Worm (Caenorhabditis elegans) whole organism, young adult: Measurements from ENCODE around the gene E02H4.4.

ENCODE experiments used
- athp-1 ChIP-seq: sonication (generic microtip); optimal IDR thresholded peaks from 2 replicates; lab custom pipeline; 2017; ENCODE audit warnings: mild to moderate bottlenecking, missing genetic modification characterization, missing compliant biosample characterization
- die-1 ChIP-seq: sonication (generic microtip); optimal IDR thresholded peaks from 2 replicates; lab custom pipeline; 2016; ENCODE audit warnings: missing genotype, mild to moderate bottlenecking, missing genetic modification characterization, missing compliant biosample characterization
- dpl-1 ChIP-seq: fragments of 150-350 bp; optimal IDR thresholded peaks from 2 replicates; lab custom pipeline; 2014; ENCODE audit warnings: missing biosample characterization, missing genetic modification reagents, missing genetic modification characterization
- egl-44 ChIP-seq: fragments of 200-800 bp; sonication (Bioruptor generic); IDR thresholded peaks from 2 replicates; pipeline ENCODE4 v1.3.6; 2022; ENCODE audit warnings: missing genetic modification reagents, missing genetic modification characterization, missing compliant biosample characterization
- madf-8 ChIP-seq: fragments of 200-800 bp; sonication (Bioruptor generic); conservative IDR thresholded peaks from 2 replicates; pipeline ENCODE4 v1.3.6; 2022; ENCODE audit warnings: missing genetic modification reagents, missing genetic modification characterization, missing compliant biosample characterization
- ztf-28 ChIP-seq: fragments of 200-800 bp; sonication (Bioruptor generic); IDR thresholded peaks from 2 replicates; pipeline ENCODE4 v1.3.6; 2022; ENCODE audit warnings: missing genetic modification reagents, missing genetic modification characterization, missing compliant biosample characterization
- ztf-6 ChIP-seq: fragments of 200-800 bp; sonication (Bioruptor generic); IDR thresholded peaks from 2 replicates; pipeline ENCODE4 v1.3.6; 2022; ENCODE audit warnings: missing genetic modification reagents, missing genetic modification characterization, missing compliant biosample characterization

ce11 chrX:14267781-14268180, 10.0 kb downstream of the E02H4.4 start, which contains the start of gene del-1:
- TF ChIP-seq ztf-28 (GFP tag; lab: Robert Waterston, UW): no peak
- no peak for TF ChIP-seq dpl-1 (GFP tag; lab: Kevin White, UChicago)
- no peak for TF ChIP-seq egl-44 (GFP tag; lab: Robert Waterston, UW)
- TF ChIP-seq athp-1 (tag; lab: Kevin White, UChicago): no peak
- TF ChIP-seq madf-8 (GFP tag; lab: Robert Waterston, UW): no peak
- no peak for TF ChIP-seq ztf-6 (GFP tag; lab: Robert Waterston, UW)
- TF ChIP-seq die-1 (tag; lab: Kevin White, UChicago): no peak
